Worm (Caenorhabditis elegans) whole organism, mixed stage, embryonic: ENCODE results near the gene mig-38.

ENCODE experiments used
- M03D4.4 ChIP-seq: sonication (generic microtip); optimal IDR thresholded peaks from 2 replicates; lab custom pipeline; 2017; ENCODE audit warnings: mild to moderate bottlenecking, missing genetic modification characterization, missing compliant biosample characterization
- bed-3 ChIP-seq: fragments of 200-800 bp; sonication (Bioruptor generic); optimal IDR thresholded peaks from 3 replicates; lab custom pipeline; 2018; ENCODE audit warnings: mild to moderate bottlenecking, missing genetic modification characterization, moderate library complexity, missing compliant biosample characterization
- blmp-1 ChIP-seq: fragments of 150-350 bp; optimal IDR thresholded peaks from 2 replicates; lab custom pipeline; 2014; ENCODE audit warnings: missing biosample characterization, missing genetic modification characterization
- ceh-39 ChIP-seq: fragments of 150-350 bp; optimal IDR thresholded peaks from 2 replicates; lab custom pipeline; 2014; ENCODE audit warnings: missing biosample characterization, missing genetic modification characterization
- ceh-43 ChIP-seq: fragments of 200-800 bp; sonication (Bioruptor generic); optimal IDR thresholded peaks from 2 replicates; lab custom pipeline; 2018; ENCODE audit warnings: mild to moderate bottlenecking, missing genetic modification characterization, moderate library complexity, missing compliant biosample characterization
- ceh-83 ChIP-seq: fragments of 200-800 bp; sonication (Bioruptor generic); optimal IDR thresholded peaks from 2 replicates; lab custom pipeline; 2018; ENCODE audit warnings: mild to moderate bottlenecking, missing genetic modification characterization, missing compliant biosample characterization
- ces-1 ChIP-seq: fragments of 150-350 bp; optimal IDR thresholded peaks from 2 replicates; lab custom pipeline; 2014; ENCODE audit warnings: missing biosample characterization, missing genetic modification reagents, missing genetic modification characterization
- cnd-1 ChIP-seq: fragments of 200-800 bp; sonication (Bioruptor generic); optimal IDR thresholded peaks from 2 replicates; lab custom pipeline; 2018; ENCODE audit warnings: mild to moderate bottlenecking, missing genetic modification characterization, missing compliant biosample characterization
- drap-1 ChIP-seq: fragments of 200-800 bp; sonication (Bioruptor generic); optimal IDR thresholded peaks from 3 replicates; lab custom pipeline; 2018; ENCODE audit warnings: mild to moderate bottlenecking, missing genetic modification characterization, missing compliant biosample characterization
- elt-1 ChIP-seq: sonication (generic microtip); optimal IDR thresholded peaks from 2 replicates; lab custom pipeline; 2017; ENCODE audit warnings: missing genetic modification characterization, mild to moderate bottlenecking, missing compliant biosample characterization, antibody characterized with exemption, moderate library complexity, borderline replicate concordance; ENCODE audit not compliant: insufficient read depth
- elt-3 ChIP-seq: fragments of 150-350 bp; optimal IDR thresholded peaks from 2 replicates; lab custom pipeline; 2014; ENCODE audit warnings: missing biosample characterization, missing genetic modification characterization
- flh-1 ChIP-seq: fragments of 200-800 bp; sonication (Bioruptor generic); optimal IDR thresholded peaks from 2 replicates; lab custom pipeline; 2018; ENCODE audit warnings: mild to moderate bottlenecking, missing genetic modification characterization, moderate library complexity, missing compliant biosample characterization
- ham-2 ChIP-seq: fragments of 200-800 bp; sonication (Bioruptor generic); optimal IDR thresholded peaks from 2 replicates; lab custom pipeline; 2018; ENCODE audit warnings: mild to moderate bottlenecking, missing genetic modification characterization, missing compliant biosample characterization
- hlh-1 ChIP-seq: fragments of 150-350 bp; optimal IDR thresholded peaks from 2 replicates; lab custom pipeline; 2014; ENCODE audit warnings: missing biosample characterization, missing genetic modification reagents, missing genetic modification characterization
- lin-13 ChIP-seq: fragments of 150-350 bp; optimal IDR thresholded peaks from 2 replicates; lab custom pipeline; 2014; ENCODE audit warnings: missing biosample characterization, missing genetic modification characterization
- lin-32 ChIP-seq: fragments of 200-800 bp; sonication (Bioruptor generic); optimal IDR thresholded peaks from 2 replicates; lab custom pipeline; 2018; ENCODE audit warnings: mild to moderate bottlenecking, missing genetic modification characterization, missing compliant biosample characterization
- lsy-2 ChIP-seq: fragments of 150-350 bp; optimal IDR thresholded peaks from 2 replicates; lab custom pipeline; 2014; ENCODE audit warnings: missing biosample characterization, missing genetic modification characterization
- mab-5 ChIP-seq: fragments of 150-350 bp; optimal IDR thresholded peaks from 2 replicates; lab custom pipeline; 2014; ENCODE audit warnings: missing biosample characterization, missing genetic modification characterization
- mep-1 ChIP-seq: fragments of 150-350 bp; optimal IDR thresholded peaks from 2 replicates; lab custom pipeline; 2017; ENCODE audit warnings: missing biosample characterization, missing genetic modification reagents, missing genetic modification characterization, inconsistent platforms
- mls-2 ChIP-seq: sonication (generic microtip); optimal IDR thresholded peaks from 2 replicates; lab custom pipeline; 2016; ENCODE audit warnings: mild to moderate bottlenecking, missing genetic modification characterization, moderate library complexity, missing compliant biosample characterization
- nhr-12 ChIP-seq: fragments of 150-350 bp; optimal IDR thresholded peaks from 2 replicates; lab custom pipeline; 2014; ENCODE audit warnings: missing biosample characterization, missing genetic modification characterization
- nhr-2 ChIP-seq: fragments of 150-350 bp; optimal IDR thresholded peaks from 2 replicates; lab custom pipeline; 2014; ENCODE audit warnings: missing biosample characterization, missing genetic modification characterization
- nhr-28 ChIP-seq: fragments of 150-350 bp; optimal IDR thresholded peaks from 2 replicates; lab custom pipeline; 2014; ENCODE audit warnings: missing biosample characterization, missing genetic modification characterization
- nhr-76 ChIP-seq: sonication (generic microtip); optimal IDR thresholded peaks from 2 replicates; lab custom pipeline; 2017; ENCODE audit warnings: missing biosample characterization, missing genetic modification characterization
- pha-4 ChIP-seq: fragments of 150-350 bp; optimal IDR thresholded peaks from 2 replicates; lab custom pipeline; 2018; ENCODE audit warnings: missing biosample characterization, missing genetic modification reagents, missing genetic modification characterization
- sptf-1 ChIP-seq: sonication (generic microtip); optimal IDR thresholded peaks from 2 replicates; lab custom pipeline; 2017; ENCODE audit warnings: mild to moderate bottlenecking, missing genetic modification characterization, moderate library complexity, missing compliant biosample characterization
- tbx-8 ChIP-seq: fragments of 200-800 bp; sonication (Bioruptor generic); optimal IDR thresholded peaks from 2 replicates; lab custom pipeline; 2018; ENCODE audit warnings: mild to moderate bottlenecking, missing genetic modification characterization, moderate library complexity, missing compliant biosample characterization
- unc-120 ChIP-seq: sonication (generic microtip); optimal IDR thresholded peaks from 2 replicates; lab custom pipeline; 2017; ENCODE audit warnings: missing genetic modification characterization, missing compliant biosample characterization; ENCODE audit not compliant: poor library complexity, severe bottlenecking
- unc-39 ChIP-seq: fragments of 150-350 bp; optimal IDR thresholded peaks from 2 replicates; lab custom pipeline; 2014; ENCODE audit warnings: missing biosample characterization, missing genetic modification characterization
- unc-62 ChIP-seq: fragments of 150-350 bp; optimal IDR thresholded peaks from 2 replicates; lab custom pipeline; 2014; ENCODE audit warnings: missing biosample characterization, missing genetic modification reagents, missing genetic modification characterization
- zip-8 ChIP-seq: fragments of 150-350 bp; optimal IDR thresholded peaks from 2 replicates; lab custom pipeline; 2014; ENCODE audit warnings: missing biosample characterization, missing genetic modification characterization
- ztf-11 ChIP-seq: fragments of 150-350 bp; optimal IDR thresholded peaks from 2 replicates; lab custom pipeline; 2014; ENCODE audit warnings: missing biosample characterization, missing genetic modification characterization

Gene mig-38

ce11 chrIV:11597079-11597478 is 3.0 kb downstream of the mig-38 start:
- TF ChIP-seq nhr-12 (tag; lab: Kevin White, UChicago): no peak
- no peak for TF ChIP-seq zip-8 (tag; lab: Kevin White, UChicago)
- TF ChIP-seq nhr-2 (tag; lab: Kevin White, UChicago): no peak
- no peak for TF ChIP-seq flh-1 (GFP tag; lab: Kevin White, UChicago)
- no peak for TF ChIP-seq lsy-2 (tag; lab: Kevin White, UChicago)
- TF ChIP-seq mab-5: no peak
- no peak for TF ChIP-seq M03D4.4 (tag; lab: Kevin White, UChicago)
- TF ChIP-seq unc-120 (tag; lab: Kevin White, UChicago): no peak
- no peak for TF ChIP-seq unc-62 (GFP tag; lab: Kevin White, UChicago)
- TF ChIP-seq nhr-76 (tag; lab: Kevin White, UChicago): no peak
- TF ChIP-seq lin-13 (tag; lab: Kevin White, UChicago): no peak
- TF ChIP-seq lin-32 (GFP tag; lab: Kevin White, UChicago): no peak
- TF ChIP-seq ceh-83: no peak
- TF ChIP-seq ceh-43 (GFP tag; lab: Kevin White, UChicago): no peak
- TF ChIP-seq ces-1 (GFP tag; lab: Kevin White, UChicago): no peak
- no peak for TF ChIP-seq tbx-8 (GFP tag; lab: Kevin White, UChicago)
- no peak for TF ChIP-seq sptf-1
- TF ChIP-seq unc-39 (tag; lab: Kevin White, UChicago): no peak
- TF ChIP-seq drap-1: no peak
- TF ChIP-seq ceh-39 (tag; lab: Kevin White, UChicago): no peak

- TF ChIP-seq elt-1 (peak; percentile 94), blmp-1 (tag; lab: Kevin White, UChicago) (no peak), ceh-39 (tag; lab: Kevin White, UChicago) (no peak), ham-2 (GFP tag; lab: Kevin White, UChicago) (no peak), unc-39 (tag; lab: Kevin White, UChicago) (no peak), nhr-12 (tag; lab: Kevin White, UChicago) (no peak), unc-62 (GFP tag; lab: Kevin White, UChicago) (peak; percentile 41), sptf-1 (no peak)
- TF ChIP-seq, all 35 proteins: peak for 2
These were observed 5.7 kb downstream of the mig-38 start for ce11 chrIV:11599717-11600116.

DNA sequence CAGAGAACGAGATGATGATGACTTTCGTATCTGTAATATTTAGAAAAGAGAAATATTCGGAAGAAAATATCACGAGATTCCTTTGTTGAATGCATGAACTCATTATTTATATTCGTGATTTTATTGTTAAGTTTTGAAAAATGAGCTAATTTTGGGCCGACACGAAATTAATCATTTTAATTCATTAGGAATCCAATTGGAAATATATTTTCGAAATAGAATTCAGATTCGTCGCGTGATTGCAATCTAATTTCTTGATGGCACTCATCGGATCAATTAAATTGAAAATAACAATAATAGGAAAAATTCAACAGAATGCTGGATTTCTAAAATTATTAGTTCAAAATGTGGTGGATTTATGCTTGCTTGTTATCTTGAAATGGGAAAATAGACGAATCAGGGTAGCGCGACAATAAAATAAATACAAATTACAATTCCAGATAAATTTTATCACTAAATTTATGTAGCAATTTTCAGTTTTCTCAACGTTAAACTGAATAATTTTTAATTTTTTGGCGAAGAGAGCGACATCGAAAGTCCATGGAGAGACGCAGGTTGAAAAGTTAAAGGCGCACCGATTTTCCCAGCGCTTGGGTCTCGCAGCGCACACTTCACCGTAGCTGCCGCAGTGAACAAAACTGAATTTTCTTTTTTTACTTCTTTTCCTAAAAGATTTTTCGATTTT is 7.8 kb downstream of the mig-38 start:
- TF ChIP-seq lin-32 (GFP tag; lab: Kevin White, UChicago): no peak
- TF ChIP-seq tbx-8 (GFP tag; lab: Kevin White, UChicago): no peak
- TF ChIP-seq cnd-1 (tag; lab: Kevin White, UChicago): no peak
- peak; percentile 18 for TF ChIP-seq elt-1
- no peak for TF ChIP-seq ztf-11 (tag; lab: Kevin White, UChicago)
- no peak for TF ChIP-seq elt-3 (tag; lab: Kevin White, UChicago)
- peak; percentile 38 for TF ChIP-seq unc-62 (GFP tag; lab: Kevin White, UChicago)
- peak; percentile 52 for TF ChIP-seq lin-13 (tag; lab: Kevin White, UChicago)
- peak; percentile 33 for TF ChIP-seq drap-1
- TF ChIP-seq ham-2 (GFP tag; lab: Kevin White, UChicago): no peak
- TF ChIP-seq flh-1 (GFP tag; lab: Kevin White, UChicago): no peak
- peak; percentile 39 for TF ChIP-seq M03D4.4 (tag; lab: Kevin White, UChicago)
- TF ChIP-seq lsy-2 (tag; lab: Kevin White, UChicago): peak; percentile 91
- TF ChIP-seq ceh-39 (tag; lab: Kevin White, UChicago): peak; percentile 8
- peak; percentile 32 for TF ChIP-seq mls-2 (tag; lab: Kevin White, UChicago)
- peak; percentile 17 for TF ChIP-seq sptf-1
- TF ChIP-seq ceh-83: no peak
- TF ChIP-seq mab-5: no peak
- peak; percentile 49 for TF ChIP-seq pha-4 (tag; lab: Kevin White, UChicago)
- TF ChIP-seq nhr-28 (tag; lab: Kevin White, UChicago): no peak
- peak; percentile 22 for TF ChIP-seq ces-1 (GFP tag; lab: Kevin White, UChicago)
- TF ChIP-seq ceh-43 (GFP tag; lab: Kevin White, UChicago): no peak
- peak; percentile 80 for TF ChIP-seq mep-1
- TF ChIP-seq unc-120 (tag; lab: Kevin White, UChicago): peak; percentile 19
- peak; percentile 39 for TF ChIP-seq hlh-1
- no peak for TF ChIP-seq blmp-1 (tag; lab: Kevin White, UChicago)
- no peak for TF ChIP-seq bed-3 (GFP tag; lab: Kevin White, UChicago)
